Fruit fly (Drosophila melanogaster) whole organism, embryonic: ENCODE results near the gene CG7702.
A peak's percentile ranks its signal among the peaks of the same experiment; 100 is the strongest.

ENCODE experiments used
- Ada2b ChIP-seq: fragments of 200-800 bp; sonication (Bioruptor generic); IDR thresholded peaks from 2 replicates; pipeline ENCODE4 v1.3.6; 2022; ENCODE audit warnings: missing biosample characterization, missing genetic modification characterization
- CG11504 ChIP-seq: fragments of 200-800 bp; sonication (Bioruptor generic); optimal IDR thresholded peaks from 3 replicates; lab custom pipeline; 2019; ENCODE audit warnings: missing biosample characterization, mild to moderate bottlenecking, missing genetic modification characterization, moderate library complexity
- CG13775 ChIP-seq: fragments of 200-800 bp; sonication (Bioruptor generic); optimal IDR thresholded peaks from 3 replicates; lab custom pipeline; 2017; ENCODE audit warnings: missing biosample characterization, mild to moderate bottlenecking, missing genetic modification characterization
- CG15011 ChIP-seq: fragments of 200-800 bp; sonication (Bioruptor generic); optimal IDR thresholded peaks from 3 replicates; lab custom pipeline; 2018; ENCODE audit warnings: missing biosample characterization, mild to moderate bottlenecking, missing genetic modification characterization
- CG15601 ChIP-seq: fragments of 200-800 bp; sonication (Bioruptor generic); optimal IDR thresholded peaks from 3 replicates; lab custom pipeline; 2019; ENCODE audit warnings: missing biosample characterization, mild to moderate bottlenecking, missing genetic modification characterization, moderate library complexity
- CG16779 ChIP-seq: fragments of 200-800 bp; sonication (Bioruptor generic); IDR thresholded peaks from 2 replicates; pipeline ENCODE4 v1.3.6; 2022; ENCODE audit warnings: missing biosample characterization, missing genetic modification characterization
- CG18619 ChIP-seq: fragments of 200-800 bp; sonication (Bioruptor generic); optimal IDR thresholded peaks from 3 replicates; lab custom pipeline; 2017; ENCODE audit warnings: missing biosample characterization, mild to moderate bottlenecking, missing genetic modification characterization
- CG3281 ChIP-seq: fragments of 200-800 bp; sonication (Bioruptor generic); optimal IDR thresholded peaks from 3 replicates; lab custom pipeline; 2017; ENCODE audit warnings: missing biosample characterization, mild to moderate bottlenecking, missing genetic modification characterization
- CG6254 ChIP-seq: fragments of 200-800 bp; sonication (Bioruptor generic); optimal IDR thresholded peaks from 3 replicates; lab custom pipeline; 2017; ENCODE audit warnings: mild to moderate bottlenecking, missing biosample characterization, missing genetic modification reagents, missing genetic modification characterization
- CG6654 ChIP-seq: fragments of 200-800 bp; sonication (Bioruptor generic); optimal IDR thresholded peaks from 2 replicates; lab custom pipeline; 2017; ENCODE audit warnings: missing biosample characterization, mild to moderate bottlenecking, missing genetic modification characterization
- CG6765 ChIP-seq: fragments of 200-800 bp; sonication (Bioruptor generic); optimal IDR thresholded peaks from 3 replicates; lab custom pipeline; 2017; ENCODE audit warnings: missing biosample characterization, mild to moderate bottlenecking, missing genetic modification characterization
- CG6854 ChIP-seq: fragments of 200-800 bp; sonication (Bioruptor generic); optimal IDR thresholded peaks from 3 replicates; lab custom pipeline; 2017; ENCODE audit warnings: missing biosample characterization, mild to moderate bottlenecking, missing genetic modification characterization
- Chrac-16 ChIP-seq: fragments of 200-800 bp; sonication (Bioruptor generic); optimal IDR thresholded peaks from 3 replicates; lab custom pipeline; 2016; ENCODE audit warnings: missing biosample characterization, missing genetic modification characterization
- CoRest ChIP-seq: fragments of 200-800 bp; sonication (Bioruptor generic); optimal IDR thresholded peaks from 3 replicates; lab custom pipeline; 2018; ENCODE audit warnings: missing biosample characterization, mild to moderate bottlenecking, missing genetic modification characterization, moderate library complexity
- D19A ChIP-seq: fragments of 200-800 bp; optimal IDR thresholded peaks from 3 replicates; lab custom pipeline; 2019; ENCODE audit warnings: missing biosample characterization, mild to moderate bottlenecking, missing genetic modification characterization, moderate library complexity
- Dfd ChIP-seq, 2 experiments: fragments of >200 bp; optimal IDR thresholded peaks; 2 replicates each; lab custom pipeline; 2017; ENCODE audit warnings: missing biosample characterization in 2 of 2, missing genetic modification characterization in 2 of 2
- HLH4C ChIP-seq: fragments of 200-800 bp; sonication (Bioruptor generic); IDR thresholded peaks from 3 replicates; pipeline ENCODE4 v1.3.6; 2022; ENCODE audit warnings: missing biosample characterization, missing genetic modification characterization; ENCODE audit not compliant: partially characterized antibody
- Hand ChIP-seq: fragments of 200-800 bp; sonication (Bioruptor generic); optimal IDR thresholded peaks from 2 replicates; lab custom pipeline; 2017; ENCODE audit warnings: mild to moderate bottlenecking, missing biosample characterization, missing genetic modification reagents, missing genetic modification characterization
- Kr ChIP-seq: fragments of 200-800 bp; sonication (Bioruptor generic); optimal IDR thresholded peaks from 2 replicates; lab custom pipeline; 2017; ENCODE audit warnings: missing biosample characterization, mild to moderate bottlenecking, missing genetic modification characterization
- Max ChIP-seq: fragments of 200-800 bp; sonication (Bioruptor generic); optimal IDR thresholded peaks from 2 replicates; lab custom pipeline; 2016; ENCODE audit warnings: missing biosample characterization, mild to moderate bottlenecking, missing genetic modification characterization
- Meics ChIP-seq: fragments of 200-800 bp; sonication (Bioruptor generic); optimal IDR thresholded peaks from 2 replicates; lab custom pipeline; 2017; ENCODE audit warnings: missing biosample characterization, mild to moderate bottlenecking, missing genetic modification characterization
- NC2β ChIP-seq: fragments of 200-800 bp; sonication (Bioruptor generic); optimal IDR thresholded peaks from 2 replicates; lab custom pipeline; 2016; ENCODE audit warnings: missing biosample characterization, missing genetic modification characterization
- Oaz ChIP-seq: fragments of 200-800 bp; sonication (Bioruptor generic); IDR thresholded peaks from 2 replicates; pipeline ENCODE4 v1.3.6; 2022; ENCODE audit warnings: missing biosample characterization, missing genetic modification characterization
- Ravus ChIP-seq: fragments of 200-800 bp; sonication (Bioruptor generic); IDR thresholded peaks from 2 replicates; pipeline ENCODE4 v1.3.6; 2022; ENCODE audit warnings: missing biosample characterization, missing genetic modification characterization
- Six4 ChIP-seq: fragments of 200-800 bp; sonication (Bioruptor generic); optimal IDR thresholded peaks from 2 replicates; lab custom pipeline; 2016; ENCODE audit warnings: missing biosample characterization, missing genetic modification characterization
- Spps ChIP-seq: fragments of 200-800 bp; sonication (Bioruptor generic); optimal IDR thresholded peaks from 2 replicates; lab custom pipeline; 2018; ENCODE audit warnings: missing biosample characterization, mild to moderate bottlenecking, missing genetic modification characterization
- Stat92E ChIP-seq, 3 experiments: fragments of >200 bp in 2 of 3; fragments of 200-800 bp in 1 of 3; sonication (Bioruptor generic) in 1 of 3; optimal IDR thresholded peaks; 2 replicates each; lab custom pipeline; 2017 to 2019; ENCODE audit warnings: missing biosample characterization in 3 of 3, missing genetic modification characterization in 3 of 3, mild to moderate bottlenecking in 1 of 3, moderate library complexity in 1 of 3
- ab ChIP-seq: fragments of 200-800 bp; sonication (Bioruptor generic); optimal IDR thresholded peaks from 2 replicates; lab custom pipeline; 2016; ENCODE audit warnings: missing biosample characterization, missing genetic modification characterization
- ara ChIP-seq: fragments of 200-800 bp; sonication (Bioruptor generic); IDR thresholded peaks from 2 replicates; pipeline ENCODE4 v1.3.6; 2022; ENCODE audit warnings: missing biosample characterization, missing genetic modification characterization
- br ChIP-seq: fragments of >200 bp; optimal IDR thresholded peaks from 2 replicates; lab custom pipeline; 2017
- cad ChIP-seq: fragments of >200 bp; optimal IDR thresholded peaks from 2 replicates; lab custom pipeline; 2017; ENCODE audit warnings: missing biosample characterization, missing genetic modification characterization
- cas ChIP-seq: fragments of 200-800 bp; sonication (Bioruptor generic); IDR thresholded peaks from 2 replicates; pipeline ENCODE4 v1.3.6; 2022; ENCODE audit warnings: missing biosample characterization, missing genetic modification characterization
- chif ChIP-seq, 2 experiments: fragments of 200-800 bp; sonication (Bioruptor generic); optimal IDR thresholded peaks; 3 replicates each; lab custom pipeline; 2016; ENCODE audit warnings: missing biosample characterization in 2 of 2, missing genetic modification characterization in 2 of 2
- corto ChIP-seq: fragments of 200-800 bp; sonication (Bioruptor generic); optimal IDR thresholded peaks from 2 replicates; lab custom pipeline; 2016; ENCODE audit warnings: missing biosample characterization, mild to moderate bottlenecking, missing genetic modification characterization, moderate library complexity
- da ChIP-seq: fragments of 200-800 bp; sonication (Bioruptor generic); optimal IDR thresholded peaks from 2 replicates; lab custom pipeline; 2016; ENCODE audit warnings: missing biosample characterization, missing genetic modification characterization
- emc ChIP-seq: fragments of 200-800 bp; sonication (Bioruptor generic); optimal IDR thresholded peaks from 2 replicates; lab custom pipeline; 2016; ENCODE audit warnings: missing biosample characterization, missing genetic modification characterization
- ems ChIP-seq: fragments of 200-800 bp; sonication (Bioruptor generic); optimal IDR thresholded peaks from 3 replicates; lab custom pipeline; 2016; ENCODE audit warnings: missing biosample characterization, missing genetic modification characterization
- fru ChIP-seq: fragments of >200 bp; optimal IDR thresholded peaks from 2 replicates; lab custom pipeline; 2017
- gfzf ChIP-seq: fragments of 200-800 bp; sonication (Bioruptor generic); optimal IDR thresholded peaks from 2 replicates; lab custom pipeline; 2016; ENCODE audit warnings: missing biosample characterization, mild to moderate bottlenecking, missing genetic modification characterization, moderate library complexity
- gsb ChIP-seq: fragments of 200-800 bp; sonication (Bioruptor generic); IDR thresholded peaks from 2 replicates; pipeline ENCODE4 v1.3.6; 2022; ENCODE audit warnings: missing biosample characterization, missing genetic modification characterization
- hth ChIP-seq: fragments of >200 bp; optimal IDR thresholded peaks from 2 replicates; lab custom pipeline; 2017; ENCODE audit warnings: inconsistent platforms
- jigr1 ChIP-seq: fragments of 200-800 bp; sonication (Bioruptor generic); IDR thresholded peaks from 3 replicates; pipeline ENCODE4 v1.3.6; 2022; ENCODE audit warnings: missing biosample characterization, missing genetic modification characterization
- kni ChIP-seq: fragments of 200-800 bp; sonication (Bioruptor generic); optimal IDR thresholded peaks from 3 replicates; lab custom pipeline; 2017; ENCODE audit warnings: mild to moderate bottlenecking, missing biosample characterization, missing genetic modification reagents, missing genetic modification characterization
- knrl ChIP-seq: fragments of 200-800 bp; sonication (Bioruptor generic); IDR thresholded peaks from 3 replicates; pipeline ENCODE4 v1.3.6; 2022; ENCODE audit warnings: missing biosample characterization, missing genetic modification characterization; ENCODE audit not compliant: partially characterized antibody
- nau ChIP-seq: fragments of 200-800 bp; sonication (Bioruptor generic); optimal IDR thresholded peaks from 3 replicates; lab custom pipeline; 2017; ENCODE audit warnings: missing biosample characterization, mild to moderate bottlenecking, missing genetic modification characterization, missing genetic modification reagents
- odd ChIP-seq: fragments of 200-800 bp; sonication (Bioruptor generic); optimal IDR thresholded peaks from 2 replicates; lab custom pipeline; 2017; ENCODE audit warnings: missing biosample characterization, mild to moderate bottlenecking, missing genetic modification characterization
- pita ChIP-seq: fragments of 200-800 bp; sonication (Bioruptor generic); optimal IDR thresholded peaks from 2 replicates; lab custom pipeline; 2017; ENCODE audit warnings: missing biosample characterization, mild to moderate bottlenecking, missing genetic modification characterization
- sim ChIP-seq: fragments of 200-800 bp; sonication (Bioruptor generic); IDR thresholded peaks from 2 replicates; pipeline ENCODE4 v1.3.6; 2022; ENCODE audit warnings: missing biosample characterization, missing genetic modification characterization
- trh ChIP-seq: fragments of 200-800 bp; sonication (Bioruptor generic); optimal IDR thresholded peaks from 2 replicates; lab custom pipeline; 2016; ENCODE audit warnings: missing biosample characterization, missing genetic modification characterization
- twi ChIP-seq: fragments of 200-800 bp; optimal IDR thresholded peaks from 2 replicates; lab custom pipeline; 2019; ENCODE audit warnings: missing biosample characterization, mild to moderate bottlenecking, missing genetic modification characterization, moderate library complexity
- tx ChIP-seq: fragments of 200-800 bp; sonication (Bioruptor generic); optimal IDR thresholded peaks from 2 replicates; lab custom pipeline; 2016; ENCODE audit warnings: missing biosample characterization, missing genetic modification characterization

CG7702 gene

DNA sequence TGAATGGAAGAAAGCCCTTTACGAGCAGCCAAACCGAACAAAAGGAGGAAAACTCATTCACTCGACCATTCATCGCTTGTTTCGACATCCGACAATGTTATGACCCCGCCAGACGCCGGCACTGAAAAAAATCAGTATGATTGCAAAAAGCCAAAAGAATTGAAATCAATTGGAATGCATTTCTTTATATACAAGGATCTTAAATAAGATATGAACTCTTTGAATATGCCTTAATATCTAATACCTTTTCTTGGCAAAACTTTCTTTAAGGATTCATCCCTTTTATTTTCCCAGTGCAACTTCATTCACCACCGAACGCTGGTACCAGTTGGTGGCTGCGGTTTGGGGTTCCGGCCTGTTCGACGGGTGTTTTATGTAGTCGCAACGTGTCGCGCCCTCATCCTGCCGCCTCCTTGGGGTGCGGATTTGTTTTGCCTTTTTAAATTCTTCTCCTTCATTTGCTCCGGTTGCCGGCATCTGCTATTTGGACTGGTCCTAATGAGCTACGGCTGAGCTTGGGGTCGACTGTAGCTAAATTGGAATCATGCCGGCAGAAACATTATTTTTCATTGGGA lies 50.7 kb downstream of the CG7702 start (continued):
- no peak for TF ChIP-seq gfzf (GFP tag; lab: Kevin White, UChicago)
- peak; percentile 76 for TF ChIP-seq twi (tag; lab: Kevin White, UChicago)
- TF ChIP-seq Six4, result peak; percentile 68
- peak; percentile 72 for TF ChIP-seq tx (GFP tag; lab: Kevin White, UChicago)
- TF ChIP-seq CG13775 (GFP tag; lab: Kevin White, UChicago), result peak; percentile 71
- TF ChIP-seq CG11504 (tag; lab: Kevin White, UChicago), result peak; percentile 91
- TF ChIP-seq fru (lab: Kevin White, UChicago), result no peak
- no peak for TF ChIP-seq knrl (GFP tag; lab: Robert Waterston, UW)
- TF ChIP-seq Oaz (GFP tag; lab: Robert Waterston, UW), result peak; percentile 85
- no peak for TF ChIP-seq CG16779 (GFP tag; lab: Robert Waterston, UW)
- peak; percentile 61 for TF ChIP-seq kni
- TF ChIP-seq NC2β, result peak; percentile 68
- TF ChIP-seq trh (GFP tag; lab: Kevin White, UChicago), result no peak
- no peak for TF ChIP-seq cad (GFP tag; lab: Kevin White, UChicago)
- 0 out of 2 replicates have a peak, but pooled peaks have one; percentile 50 for TF ChIP-seq gsb
- TF ChIP-seq CG6854, result peak; percentile 86
- TF ChIP-seq CG15601 (tag; lab: Kevin White, UChicago), result peak; percentile 82
- peak; percentile 74 for TF ChIP-seq Max (GFP tag; lab: Kevin White, UChicago)
- no peak for TF ChIP-seq Stat92E (GFP tag; optimal IDR thresholded peaks at IDR 0.05; lab: Kevin White, UChicago)
- TF ChIP-seq CG15011, result peak; percentile 73
- TF ChIP-seq D19A (tag; lab: Kevin White, UChicago), result peak; percentile 82
- no peak for TF ChIP-seq Dfd (GFP tag; optimal IDR thresholded peaks at IDR 0.05; lab: Kevin White, UChicago)
- peak; percentile 62 for TF ChIP-seq CG6654 (GFP tag; lab: Kevin White, UChicago)
- peak; percentile 68 for TF ChIP-seq sim (GFP tag; lab: Robert Waterston, UW)
- TF ChIP-seq Spps (tag; lab: Kevin White, UChicago), result peak; percentile 31
- TF ChIP-seq Meics (GFP tag; lab: Kevin White, UChicago), result peak; percentile 88
- peak; percentile 8 for TF ChIP-seq ab (GFP tag; lab: Kevin White, UChicago)
- TF ChIP-seq pita (GFP tag; lab: Kevin White, UChicago), result no peak
- TF ChIP-seq chif (GFP tag; optimal IDR thresholded peaks at IDR 0.05; lab: Kevin White, UChicago), result peak; percentile 61 to 81
- TF ChIP-seq jigr1, result 0 out of 3 replicates have a peak, but pooled peaks have one; percentile 33
- TF ChIP-seq Ravus (GFP tag; lab: Robert Waterston, UW), result no peak; the same call in 1 of the 2 replicates
- peak; percentile 94 for TF ChIP-seq Hand (GFP tag; lab: Kevin White, UChicago)
- TF ChIP-seq CoRest, result peak; percentile 89
- no peak for TF ChIP-seq HLH4C (GFP tag; lab: Robert Waterston, UW)
- peak; percentile 82; the same call in 1 of the 2 replicates for TF ChIP-seq Ada2b (GFP tag; lab: Robert Waterston, UW)
- TF ChIP-seq odd (GFP tag; lab: Kevin White, UChicago), result peak; percentile 81
- TF ChIP-seq emc (GFP tag; lab: Kevin White, UChicago), result no peak
- TF ChIP-seq da (GFP tag; lab: Kevin White, UChicago), result peak; percentile 63
- peak; percentile 62 for TF ChIP-seq CG6254
- TF ChIP-seq hth (lab: Kevin White, UChicago), result no peak
- no peak; the same call in 1 of the 2 replicates for TF ChIP-seq cas (GFP tag; lab: Robert Waterston, UW)
- no peak for TF ChIP-seq Kr
- peak; percentile 78 for TF ChIP-seq ara (GFP tag; lab: Robert Waterston, UW)
- TF ChIP-seq br (lab: Kevin White, UChicago), result no peak
- peak; percentile 85 for TF ChIP-seq CG18619
- TF ChIP-seq CG3281, result peak; percentile 90
- peak; percentile 81 for TF ChIP-seq ems
- TF ChIP-seq corto (GFP tag; lab: Kevin White, UChicago), result peak; percentile 17
- TF ChIP-seq nau (GFP tag; lab: Kevin White, UChicago), result peak; percentile 78
- TF ChIP-seq CG6765, result peak; percentile 86
- TF ChIP-seq Chrac-16 (GFP tag; lab: Kevin White, UChicago), result peak; percentile 73
